Worm (Caenorhabditis elegans) whole organism, late embryonic: ENCODE data around the gene C18H7.4.

Experiments
- C08G9.2 ChIP-seq: sonication (generic microtip); optimal IDR thresholded peaks from 2 replicates; lab custom pipeline; 2016; ENCODE audit warnings: mild to moderate bottlenecking, missing genetic modification characterization, moderate library complexity, missing compliant biosample characterization
- C38D4.7 ChIP-seq: fragments of 200-800 bp; sonication (Bioruptor generic); optimal IDR thresholded peaks from 2 replicates; lab custom pipeline; 2018; ENCODE audit warnings: mild to moderate bottlenecking, missing genetic modification characterization, moderate library complexity, missing compliant biosample characterization
- F13H6.1 ChIP-seq: sonication (generic microtip); optimal IDR thresholded peaks from 2 replicates; lab custom pipeline; 2016; ENCODE audit warnings: missing genetic modification characterization, missing compliant biosample characterization
- Y22D7AL.16 ChIP-seq: sonication (generic microtip); optimal IDR thresholded peaks from 2 replicates; lab custom pipeline; 2016; ENCODE audit warnings: missing genetic modification characterization, missing compliant biosample characterization
- ceh-45 ChIP-seq: fragments of 200-800 bp; sonication (Bioruptor generic); IDR thresholded peaks from 2 replicates; pipeline ENCODE4 v1.3.6; 2022; ENCODE audit warnings: missing genetic modification reagents, missing genetic modification characterization, missing compliant biosample characterization
- ceh-48 ChIP-seq: sonication (generic microtip); optimal IDR thresholded peaks from 2 replicates; lab custom pipeline; 2016; ENCODE audit warnings: missing genetic modification characterization, inconsistent platforms, missing compliant biosample characterization
- ceh-6 ChIP-seq: fragments of 200-800 bp; sonication (Bioruptor generic); optimal IDR thresholded peaks from 2 replicates; lab custom pipeline; 2018; ENCODE audit warnings: mild to moderate bottlenecking, missing genetic modification characterization, missing compliant biosample characterization
- dve-1 ChIP-seq: sonication (generic microtip); optimal IDR thresholded peaks from 2 replicates; lab custom pipeline; 2017; ENCODE audit warnings: antibody characterized with exemption, mild to moderate bottlenecking, missing genetic modification characterization, missing compliant biosample characterization
- elt-2 ChIP-seq: sonication (generic microtip); optimal IDR thresholded peaks from 2 replicates; lab custom pipeline; 2016; ENCODE audit warnings: missing genetic modification reagents, missing genetic modification characterization, missing compliant biosample characterization
- elt-4 ChIP-seq: sonication (generic microtip); optimal IDR thresholded peaks from 2 replicates; lab custom pipeline; 2016; ENCODE audit warnings: missing genetic modification characterization, missing compliant biosample characterization
- eyg-1 ChIP-seq: sonication (generic microtip); optimal IDR thresholded peaks from 2 replicates; lab custom pipeline; 2016; ENCODE audit warnings: missing genotype, missing genetic modification characterization, missing compliant biosample characterization
- fax-1 ChIP-seq: sonication (generic microtip); optimal IDR thresholded peaks from 2 replicates; lab custom pipeline; 2016; ENCODE audit warnings: missing genotype, missing genetic modification characterization, missing compliant biosample characterization
- fkh-10 ChIP-seq: fragments of 150-350 bp; optimal IDR thresholded peaks from 2 replicates; lab custom pipeline; 2014; ENCODE audit warnings: missing biosample characterization, missing genetic modification reagents, missing genetic modification characterization
- fkh-6 ChIP-seq: sonication (generic microtip); optimal IDR thresholded peaks from 2 replicates; lab custom pipeline; 2016; ENCODE audit warnings: missing genetic modification characterization, missing compliant biosample characterization
- hlh-13 ChIP-seq: fragments of 200-800 bp; sonication (Bioruptor generic); optimal IDR thresholded peaks from 2 replicates; lab custom pipeline; 2018; ENCODE audit warnings: mild to moderate bottlenecking, missing genetic modification characterization, missing compliant biosample characterization
- hlh-30 ChIP-seq: sonication (generic microtip); optimal IDR thresholded peaks from 2 replicates; lab custom pipeline; 2017; ENCODE audit warnings: antibody characterized with exemption, missing genetic modification characterization, missing compliant biosample characterization; ENCODE audit not compliant: insufficient read depth
- hlh-8 ChIP-seq: sonication (generic microtip); optimal IDR thresholded peaks from 2 replicates; lab custom pipeline; 2016; ENCODE audit warnings: missing genotype, missing genetic modification characterization, missing compliant biosample characterization
- lim-6 ChIP-seq: sonication (generic microtip); optimal IDR thresholded peaks from 2 replicates; lab custom pipeline; 2016; ENCODE audit warnings: missing genetic modification characterization, missing compliant biosample characterization
- madf-2 ChIP-seq: sonication (generic microtip); optimal IDR thresholded peaks from 2 replicates; lab custom pipeline; 2017; ENCODE audit warnings: missing genetic modification characterization, missing compliant biosample characterization
- mec-3 ChIP-seq: sonication (generic microtip); optimal IDR thresholded peaks from 2 replicates; lab custom pipeline; 2016; ENCODE audit warnings: borderline replicate concordance, missing genetic modification characterization, missing compliant biosample characterization
- nfya-1 ChIP-seq: sonication (generic microtip); optimal IDR thresholded peaks from 2 replicates; lab custom pipeline; 2017; ENCODE audit warnings: missing genetic modification characterization, mild to moderate bottlenecking, missing compliant biosample characterization, antibody characterized with exemption, moderate library complexity
- nhr-11 ChIP-seq: fragments of 150-350 bp; optimal IDR thresholded peaks from 2 replicates; lab custom pipeline; 2014; ENCODE audit warnings: missing biosample characterization, missing genetic modification characterization
- nhr-232 ChIP-seq: sonication (generic microtip); optimal IDR thresholded peaks from 2 replicates; lab custom pipeline; 2016; ENCODE audit warnings: missing genetic modification characterization, missing compliant biosample characterization
- odd-2 ChIP-seq: sonication (generic microtip); optimal IDR thresholded peaks from 2 replicates; lab custom pipeline; 2017; ENCODE audit warnings: antibody characterized with exemption, mild to moderate bottlenecking, missing genetic modification characterization, missing compliant biosample characterization
- pax-1 ChIP-seq: fragments of 150-350 bp; optimal IDR thresholded peaks from 2 replicates; lab custom pipeline; 2014; ENCODE audit warnings: missing biosample characterization, missing genetic modification characterization
- pros-1 ChIP-seq: fragments of 150-350 bp; optimal IDR thresholded peaks from 2 replicates; lab custom pipeline; 2014; ENCODE audit warnings: missing biosample characterization, missing genetic modification reagents, missing genetic modification characterization
- ref-2 ChIP-seq: sonication (generic microtip); optimal IDR thresholded peaks from 2 replicates; lab custom pipeline; 2016; ENCODE audit warnings: missing genetic modification characterization, missing compliant biosample characterization
- sdc-2 ChIP-seq: sonication (generic microtip); optimal IDR thresholded peaks from 2 replicates; lab custom pipeline; 2016; ENCODE audit warnings: missing genotype, missing genetic modification characterization, missing compliant biosample characterization
- sox-2 ChIP-seq: fragments of 200-800 bp; sonication (Bioruptor generic); IDR thresholded peaks from 2 replicates; pipeline ENCODE4 v1.3.6; 2022; ENCODE audit warnings: missing genetic modification reagents, missing genetic modification characterization, missing compliant biosample characterization
- sox-4 ChIP-seq: sonication (generic microtip); optimal IDR thresholded peaks from 2 replicates; lab custom pipeline; 2017; ENCODE audit warnings: mild to moderate bottlenecking, missing genetic modification characterization, inconsistent platforms, missing compliant biosample characterization
- tbx-2 ChIP-seq: sonication (generic microtip); optimal IDR thresholded peaks from 2 replicates; lab custom pipeline; 2016; ENCODE audit warnings: missing genetic modification characterization, missing compliant biosample characterization
- ttx-3 ChIP-seq: sonication (generic microtip); optimal IDR thresholded peaks from 2 replicates; lab custom pipeline; 2016; ENCODE audit warnings: missing genetic modification reagents, missing genetic modification characterization, missing compliant biosample characterization
- unc-3 ChIP-seq, 2 experiments: fragments of 200-800 bp in 1 of 2; sonication (Bioruptor generic) in 1 of 2; sonication (generic microtip) in 1 of 2; conservative IDR thresholded peaks in 1 of 2; optimal IDR thresholded peaks in 1 of 2; 2 replicates each; pipeline versions ENCODE4 v1.3.6 to Lab custom; 2016 to 2022; ENCODE audit warnings: missing compliant biosample characterization in 2 of 2, missing genetic modification characterization in 2 of 2, missing genetic modification reagents in 1 of 2
- unc-55 ChIP-seq: sonication (generic microtip); optimal IDR thresholded peaks from 2 replicates; lab custom pipeline; 2017; ENCODE audit warnings: missing biosample characterization, missing genetic modification reagents, missing genetic modification characterization
- zip-5 ChIP-seq: sonication (generic microtip); optimal IDR thresholded peaks from 2 replicates; lab custom pipeline; 2016; ENCODE audit warnings: missing genetic modification characterization, missing compliant biosample characterization
- ztf-16 ChIP-seq: sonication (generic microtip); optimal IDR thresholded peaks from 2 replicates; lab custom pipeline; 2017; ENCODE audit warnings: missing genetic modification characterization, missing compliant biosample characterization

C18H7.4 gene

ce11 chrIV:593029-593428 is at the start of gene C18H7.4:
Gene C18H7.4 (plus strand): TSS chrIV:593329.
- no peak for TF ChIP-seq tbx-2 (tag; lab: Kevin White, UChicago)
- no peak for TF ChIP-seq nhr-11 (tag; lab: Kevin White, UChicago)
- TF ChIP-seq C08G9.2 (tag; lab: Kevin White, UChicago): no peak
- TF ChIP-seq ceh-45 (GFP tag; lab: Robert Waterston, UW): no peak
- no peak for TF ChIP-seq fkh-6 (tag; lab: Kevin White, UChicago)
- TF ChIP-seq odd-2: no peak
- TF ChIP-seq F13H6.1 (tag; lab: Kevin White, UChicago): no peak
- TF ChIP-seq ceh-6: no peak
- TF ChIP-seq fax-1 (tag; lab: Kevin White, UChicago): no peak
- no peak for TF ChIP-seq sox-4 (tag; lab: Kevin White, UChicago)
- TF ChIP-seq nhr-232 (tag; lab: Kevin White, UChicago): no peak
- TF ChIP-seq ceh-48 (tag; lab: Kevin White, UChicago): no peak
- no peak for TF ChIP-seq Y22D7AL.16 (tag; lab: Kevin White, UChicago)
- no peak for TF ChIP-seq madf-2 (tag; lab: Kevin White, UChicago)
- no peak for TF ChIP-seq ref-2 (tag; lab: Kevin White, UChicago)
- no peak for TF ChIP-seq hlh-30 (tag; lab: Kevin White, UChicago)
- no peak for TF ChIP-seq zip-5

- TF ChIP-seq dve-1 (peak; percentile 59), unc-3 (GFP tag; conservative IDR thresholded peaks at IDR 0.05; lab: Robert Waterston, UW) (no peak), unc-3 (tag; optimal IDR thresholded peaks at IDR 0.05; lab: Kevin White, UChicago) (no peak)
Observed at ce11 chrIV:545852-546251, 47.3 kb upstream of the C18H7.4 start.

- TF ChIP-seq pros-1 (tag; lab: Kevin White, UChicago) (no peak), ref-2 (tag; lab: Kevin White, UChicago) (no peak), pax-1 (tag; lab: Kevin White, UChicago) (no peak), ztf-16 (no peak), ttx-3 (no peak), hlh-8 (no peak), eyg-1 (tag; lab: Kevin White, UChicago) (no peak), mec-3 (tag; lab: Kevin White, UChicago) (no peak), unc-3 (GFP tag; conservative IDR thresholded peaks at IDR 0.05; lab: Robert Waterston, UW) (no peak), unc-3 (tag; optimal IDR thresholded peaks at IDR 0.05; lab: Kevin White, UChicago) (no peak)
Observed at ce11 chrIV:548000-548399, 45.1 kb upstream of the C18H7.4 start, which contains the start of gene F56A11.4. Gene F56A11.4 (plus strand): TSS chrIV:548300.

- TF ChIP-seq elt-2 (tag; lab: Kevin White, UChicago) (peak; percentile 98), nfya-1 (no peak), zip-5 (no peak), Y22D7AL.16 (tag; lab: Kevin White, UChicago) (no peak), ceh-6 (no peak), C38D4.7 (GFP tag; lab: Kevin White, UChicago) (no peak), hlh-13 (no peak), lim-6 (no peak), sox-2 (GFP tag; lab: Robert Waterston, UW) (no peak), eyg-1 (tag; lab: Kevin White, UChicago) (no peak), pros-1 (tag; lab: Kevin White, UChicago) (no peak), dve-1 (peak; percentile 12), elt-4 (tag; lab: Kevin White, UChicago) (no peak), hlh-8 (no peak), hlh-30 (tag; lab: Kevin White, UChicago) (no peak), sdc-2 (tag; lab: Kevin White, UChicago) (no peak)
- TF ChIP-seq, all 69 proteins: peak for 2
Observed at ce11 chrIV:551923-552322, 41.2 kb upstream of the C18H7.4 start.

- TF ChIP-seq unc-55 (peak; percentile 38), fkh-10 (GFP tag; lab: Kevin White, UChicago) (no peak)
Observed at ce11 chrIV:554005-554404, 39.1 kb upstream of the C18H7.4 start.
